Fruit fly (Drosophila melanogaster): ENCODE data around the gene Sgs4.

Sgs4 gene

dm6 chrX:3273557-3273956 lies 23.7 kb downstream of the Sgs4 start (continued):
- TF ChIP-seq Lpt (GFP tag; optimal IDR thresholded peaks at IDR 0.05) = no peak
- no peak; the same call in 1 of the 2 replicates for TF ChIP-seq CG32772 (GFP tag; IDR thresholded peaks at IDR 0.05)
- TF ChIP-seq ranshi (GFP tag; IDR thresholded peaks at IDR 0.05) = no peak
- TF ChIP-seq crp (GFP tag; optimal IDR thresholded peaks at IDR 0.05) = no peak
- TF ChIP-seq CG11456 (GFP tag; IDR thresholded peaks at IDR 0.05) = peak; percentile 68; the same call in 1 of the 3 replicates
- no peak for TF ChIP-seq Six4 (GFP tag; optimal IDR thresholded peaks at IDR 0.05)
- TF ChIP-seq CG13775 (GFP tag; optimal IDR thresholded peaks at IDR 0.05) = no peak
- no peak for TF ChIP-seq CG12769 (tag; optimal IDR thresholded peaks at IDR 0.05)
- peak; percentile 67 for TF ChIP-seq slbo (GFP tag; IDR thresholded peaks at IDR 0.05)
- peak; percentile 30 for TF ChIP-seq lilli (GFP tag; optimal IDR thresholded peaks at IDR 0.05)
- no peak for TF ChIP-seq HmgD (GFP tag; optimal IDR thresholded peaks at IDR 0.05)
- 0 out of 2 replicates have a peak, but pooled peaks have one; percentile 24 for TF ChIP-seq gsb (GFP tag; IDR thresholded peaks at IDR 0.05)
- TF ChIP-seq B-H2 (GFP tag; optimal IDR thresholded peaks at IDR 0.05) = no peak
- no peak for TF ChIP-seq CG5245 (GFP tag; optimal IDR thresholded peaks at IDR 0.05)
- no peak for TF ChIP-seq eyg (GFP tag; optimal IDR thresholded peaks at IDR 0.05)
- 0 out of 2 replicates have a peak, but pooled peaks have one; percentile 22 for TF ChIP-seq Taf1 (GFP tag; IDR thresholded peaks at IDR 0.05)
- no peak for TF ChIP-seq CG3726 (GFP tag; IDR thresholded peaks at IDR 0.05)
- TF ChIP-seq CG3995 (GFP tag; optimal IDR thresholded peaks at IDR 0.05) = no peak
- TF ChIP-seq CG1602 (GFP tag; optimal IDR thresholded peaks at IDR 0.05) = no peak
- TF ChIP-seq chif (GFP tag; optimal IDR thresholded peaks at IDR 0.05) = no peak
- no peak for TF ChIP-seq fu2 (GFP tag; optimal IDR thresholded peaks at IDR 0.05)
- TF ChIP-seq sob (GFP tag; IDR thresholded peaks at IDR 0.05) = no peak
- TF ChIP-seq Sin3A (optimal IDR thresholded peaks at IDR 0.05) = no peak
- no peak for TF ChIP-seq org-1 (GFP tag; optimal IDR thresholded peaks at IDR 0.05)
- TF ChIP-seq sisA (GFP tag; IDR thresholded peaks at IDR 0.05) = peak; percentile 50
- no peak for TF ChIP-seq CG15011 (GFP tag; optimal IDR thresholded peaks at IDR 0.05)
- no peak for TF ChIP-seq Atf-2 (GFP tag; optimal IDR thresholded peaks at IDR 0.05)
- TF ChIP-seq CG12104 (GFP tag; optimal IDR thresholded peaks at IDR 0.05) = no peak
- TF ChIP-seq Hmx (GFP tag; optimal IDR thresholded peaks at IDR 0.05) = no peak
- TF ChIP-seq row (GFP tag; IDR thresholded peaks at IDR 0.05) = peak; percentile 72
- TF ChIP-seq Ets97D (GFP tag; optimal IDR thresholded peaks at IDR 0.05) = no peak
- no peak for TF ChIP-seq CG10462 (GFP tag; optimal IDR thresholded peaks at IDR 0.05)
- TF ChIP-seq knrl (GFP tag; IDR thresholded peaks at IDR 0.05; ENCODE audit: partially characterized antibody) = no peak
- peak; percentile 37 for TF ChIP-seq CG11504 (tag; optimal IDR thresholded peaks at IDR 0.05)
- TF ChIP-seq CG7372 (GFP tag; IDR thresholded peaks at IDR 0.05) = 0 out of 2 replicates have a peak, but pooled peaks have one; percentile 29
- no peak for TF ChIP-seq Xrp1 (GFP tag; IDR thresholded peaks at IDR 0.05)
- TF ChIP-seq ham (GFP tag; IDR thresholded peaks at IDR 0.05) = no peak
- TF ChIP-seq CG12236 (GFP tag; optimal IDR thresholded peaks at IDR 0.05) = no peak
- no peak for TF ChIP-seq hbn (GFP tag; IDR thresholded peaks at IDR 0.05; ENCODE audit: partially characterized antibody)
- TF ChIP-seq CG13894 (tag; optimal IDR thresholded peaks at IDR 0.05) = peak; percentile 46
- no peak for TF ChIP-seq Fer2 (tag; optimal IDR thresholded peaks at IDR 0.05)
- TF ChIP-seq CG6854 (GFP tag; optimal IDR thresholded peaks at IDR 0.05) = no peak
- 0 out of 3 replicates have a peak, but pooled peaks have one; percentile 35 for TF ChIP-seq CG11695 (GFP tag; IDR thresholded peaks at IDR 0.05)
- TF ChIP-seq gcm2 (GFP tag; optimal IDR thresholded peaks at IDR 0.05) = no peak
- TF ChIP-seq CG2678 (tag; optimal IDR thresholded peaks at IDR 0.05) = peak; percentile 58
- TF ChIP-seq z (GFP tag; IDR thresholded peaks at IDR 0.05) = no peak
- peak; percentile 12; the same call in 1 of the 4 replicates for TF ChIP-seq Gug (GFP tag; IDR thresholded peaks at IDR 0.05)
- no peak for TF ChIP-seq pho (GFP tag; optimal IDR thresholded peaks at IDR 0.05)
- TF ChIP-seq ac (GFP tag; optimal IDR thresholded peaks at IDR 0.05) = no peak
- peak; percentile 41; the same call in 1 of the 2 replicates for TF ChIP-seq ttk (GFP tag; IDR thresholded peaks at IDR 0.05)
- peak; percentile 15 for TF ChIP-seq CG15514 (GFP tag; optimal IDR thresholded peaks at IDR 0.05)
- no peak for TF ChIP-seq Neu2 (GFP tag; optimal IDR thresholded peaks at IDR 0.05; ENCODE audit: borderline replicate concordance)
- TF ChIP-seq CG4820 (GFP tag; optimal IDR thresholded peaks at IDR 0.05) = no peak

Data from whole organism, embryonic.